Fruit fly (Drosophila melanogaster) whole organism, embryonic: ENCODE data around the gene Mst85C.

Experiments
- Ada2b ChIP-seq: fragments of 200-800 bp; sonication (Bioruptor generic); IDR thresholded peaks from 2 replicates; pipeline ENCODE4 v1.3.6; 2022; ENCODE audit warnings: missing biosample characterization, missing genetic modification characterization
- BtbVII ChIP-seq: fragments of 200-800 bp; sonication (Bioruptor generic); optimal IDR thresholded peaks from 3 replicates; lab custom pipeline; 2017; ENCODE audit warnings: missing biosample characterization, mild to moderate bottlenecking, missing genetic modification characterization
- CG10209 ChIP-seq: fragments of 200-800 bp; sonication (Bioruptor generic); optimal IDR thresholded peaks from 3 replicates; lab custom pipeline; 2017; ENCODE audit warnings: missing biosample characterization, mild to moderate bottlenecking, missing genetic modification characterization, missing genetic modification reagents
- CG10274 ChIP-seq: fragments of 200-800 bp; sonication (Bioruptor generic); optimal IDR thresholded peaks from 3 replicates; lab custom pipeline; 2017; ENCODE audit warnings: missing biosample characterization, mild to moderate bottlenecking, missing genetic modification characterization
- CG10979 ChIP-seq: fragments of 200-800 bp; sonication (Bioruptor generic); optimal IDR thresholded peaks from 2 replicates; lab custom pipeline; 2018; ENCODE audit warnings: missing biosample characterization, mild to moderate bottlenecking, missing genetic modification characterization, moderate library complexity
- CG11247 ChIP-seq: fragments of 200-800 bp; sonication (Bioruptor generic); IDR thresholded peaks from 2 replicates; pipeline ENCODE4 v1.3.6; 2022; ENCODE audit warnings: missing biosample characterization, missing genetic modification characterization
- CG12155 ChIP-seq: fragments of 200-800 bp; sonication (Bioruptor generic); optimal IDR thresholded peaks from 3 replicates; lab custom pipeline; 2016; ENCODE audit warnings: missing biosample characterization, missing genetic modification characterization
- CG15696 ChIP-seq: fragments of 200-800 bp; sonication (Bioruptor generic); optimal IDR thresholded peaks from 2 replicates; lab custom pipeline; 2019; ENCODE audit warnings: missing biosample characterization, mild to moderate bottlenecking, missing genetic modification characterization, moderate library complexity
- CG1602 ChIP-seq: fragments of 200-800 bp; sonication (Bioruptor generic); optimal IDR thresholded peaks from 3 replicates; lab custom pipeline; 2016; ENCODE audit warnings: missing biosample characterization, missing genetic modification characterization
- CG1603 ChIP-seq: fragments of 200-800 bp; sonication (Bioruptor generic); optimal IDR thresholded peaks from 2 replicates; lab custom pipeline; 2019; ENCODE audit warnings: missing biosample characterization, mild to moderate bottlenecking, missing genetic modification characterization, moderate library complexity
- CG17359 ChIP-seq: fragments of 200-800 bp; sonication (Bioruptor generic); optimal IDR thresholded peaks from 3 replicates; lab custom pipeline; 2018; ENCODE audit warnings: missing biosample characterization, mild to moderate bottlenecking, missing genetic modification characterization, moderate library complexity
- CG1792 ChIP-seq: fragments of 200-800 bp; sonication (Bioruptor generic); optimal IDR thresholded peaks from 2 replicates; lab custom pipeline; 2016; ENCODE audit warnings: missing biosample characterization, missing genetic modification characterization
- CG18619 ChIP-seq: fragments of 200-800 bp; sonication (Bioruptor generic); optimal IDR thresholded peaks from 3 replicates; lab custom pipeline; 2017; ENCODE audit warnings: missing biosample characterization, mild to moderate bottlenecking, missing genetic modification characterization
- CG2120 ChIP-seq: fragments of 200-800 bp; sonication (Bioruptor generic); optimal IDR thresholded peaks from 3 replicates; lab custom pipeline; 2016; ENCODE audit warnings: missing biosample characterization, missing genetic modification characterization
- CG30403 ChIP-seq: fragments of 200-800 bp; sonication (Bioruptor generic); optimal IDR thresholded peaks from 3 replicates; lab custom pipeline; 2016; ENCODE audit warnings: missing biosample characterization, missing genetic modification characterization
- CG30431 ChIP-seq: fragments of 200-800 bp; sonication (Bioruptor generic); optimal IDR thresholded peaks from 2 replicates; lab custom pipeline; 2017; ENCODE audit warnings: missing biosample characterization, missing genetic modification characterization
- CG3995 ChIP-seq: fragments of 200-800 bp; sonication (Bioruptor generic); optimal IDR thresholded peaks from 3 replicates; lab custom pipeline; 2016; ENCODE audit warnings: missing biosample characterization, missing genetic modification characterization
- CG42726 ChIP-seq: fragments of 200-800 bp; sonication (Bioruptor generic); IDR thresholded peaks from 2 replicates; pipeline ENCODE4 v1.3.6; 2022; ENCODE audit warnings: missing biosample characterization, missing genetic modification characterization; ENCODE audit not compliant: partially characterized antibody
- CG7556 ChIP-seq: fragments of 200-800 bp; sonication (Bioruptor generic); optimal IDR thresholded peaks from 2 replicates; lab custom pipeline; 2017; ENCODE audit warnings: missing biosample characterization, mild to moderate bottlenecking, missing genetic modification characterization
- CG8089 ChIP-seq: fragments of 200-800 bp; sonication (Bioruptor generic); optimal IDR thresholded peaks from 3 replicates; lab custom pipeline; 2016; ENCODE audit warnings: missing biosample characterization, missing genetic modification characterization
- CG8281 ChIP-seq: fragments of 200-800 bp; sonication (Bioruptor generic); optimal IDR thresholded peaks from 2 replicates; lab custom pipeline; 2018; ENCODE audit warnings: missing biosample characterization, mild to moderate bottlenecking, missing genetic modification characterization, moderate library complexity
- CG9727 ChIP-seq: fragments of 200-800 bp; sonication (Bioruptor generic); optimal IDR thresholded peaks from 3 replicates; lab custom pipeline; 2017; ENCODE audit warnings: missing biosample characterization, mild to moderate bottlenecking, missing genetic modification characterization
- D ChIP-seq, 2 experiments: fragments of 200-800 bp in 1 of 2; fragments of >200 bp in 1 of 2; sonication (Bioruptor generic) in 1 of 2; optimal IDR thresholded peaks; 2 replicates in 1 of 2; 3 replicates in 1 of 2; lab custom pipeline; 2017; ENCODE audit warnings: mild to moderate bottlenecking in 1 of 2, missing biosample characterization in 1 of 2, missing genetic modification characterization in 1 of 2, missing genetic modification reagents in 1 of 2
- E2f1 ChIP-seq: fragments of 200-800 bp; sonication (Bioruptor generic); IDR thresholded peaks from 2 replicates; pipeline ENCODE4 v1.3.6; 2022; ENCODE audit warnings: missing biosample characterization, missing genetic modification characterization
- Eip74EF ChIP-seq, 2 experiments: fragments of 200-800 bp in 1 of 2; fragments of >200 bp in 1 of 2; sonication (Bioruptor generic) in 1 of 2; optimal IDR thresholded peaks; 2 replicates each; lab custom pipeline; 2017 to 2019; ENCODE audit warnings: missing biosample characterization in 2 of 2, missing genetic modification characterization in 2 of 2, mild to moderate bottlenecking in 1 of 2, moderate library complexity in 1 of 2
- HHEX ChIP-seq: fragments of 200-800 bp; sonication (Bioruptor generic); optimal IDR thresholded peaks from 3 replicates; lab custom pipeline; 2017; ENCODE audit warnings: missing biosample characterization, mild to moderate bottlenecking, missing genetic modification characterization, missing genetic modification reagents
- HLHmδ ChIP-seq: fragments of 200-800 bp; sonication (Bioruptor generic); optimal IDR thresholded peaks from 2 replicates; lab custom pipeline; 2018; ENCODE audit warnings: missing biosample characterization, mild to moderate bottlenecking, missing genetic modification characterization, moderate library complexity
- Hr51 ChIP-seq, 2 experiments: fragments of 200-800 bp; sonication (Bioruptor generic); optimal IDR thresholded peaks; 2 replicates in 1 of 2; 3 replicates in 1 of 2; lab custom pipeline; 2016 to 2018; ENCODE audit warnings: missing biosample characterization in 2 of 2, missing genetic modification characterization in 2 of 2, mild to moderate bottlenecking in 1 of 2, moderate library complexity in 1 of 2
- Hsf ChIP-seq: fragments of 200-800 bp; sonication (Bioruptor generic); optimal IDR thresholded peaks from 3 replicates; lab custom pipeline; 2016; ENCODE audit warnings: missing biosample characterization, missing genetic modification characterization
- NC2α ChIP-seq: fragments of 200-800 bp; sonication (Bioruptor generic); optimal IDR thresholded peaks from 2 replicates; lab custom pipeline; 2016; ENCODE audit warnings: missing biosample characterization, missing genetic modification characterization
- Nf-YC ChIP-seq: fragments of 200-800 bp; optimal IDR thresholded peaks from 3 replicates; lab custom pipeline; 2019; ENCODE audit warnings: missing biosample characterization, mild to moderate bottlenecking, missing genetic modification characterization, moderate library complexity
- Optix ChIP-seq: fragments of 200-800 bp; sonication (Bioruptor generic); IDR thresholded peaks from 3 replicates; pipeline ENCODE4 v1.3.6; 2022; ENCODE audit warnings: missing biosample characterization, missing genetic modification characterization
- Usf ChIP-seq: fragments of 200-800 bp; sonication (Bioruptor generic); optimal IDR thresholded peaks from 2 replicates; lab custom pipeline; 2017; ENCODE audit warnings: missing genotype, missing biosample characterization, missing genetic modification characterization
- bab2 ChIP-seq: fragments of 200-800 bp; sonication (Bioruptor generic); optimal IDR thresholded peaks from 2 replicates; lab custom pipeline; 2016; ENCODE audit warnings: missing biosample characterization, missing genetic modification characterization
- btn ChIP-seq: fragments of 200-800 bp; sonication (Bioruptor generic); optimal IDR thresholded peaks from 2 replicates; lab custom pipeline; 2016; ENCODE audit warnings: missing biosample characterization, missing genetic modification characterization
- chinmo ChIP-seq: fragments of 200-800 bp; sonication (Bioruptor generic); IDR thresholded peaks from 4 replicates; pipeline ENCODE4 v1.3.6; 2022; ENCODE audit warnings: missing biosample characterization, missing genetic modification characterization; ENCODE audit not compliant: partially characterized antibody
- ind ChIP-seq: fragments of 200-800 bp; sonication (Bioruptor generic); optimal IDR thresholded peaks from 3 replicates; lab custom pipeline; 2016; ENCODE audit warnings: missing biosample characterization, missing genetic modification characterization
- nmo ChIP-seq: fragments of 200-800 bp; sonication (Bioruptor generic); optimal IDR thresholded peaks from 2 replicates; lab custom pipeline; 2018; ENCODE audit warnings: missing biosample characterization, mild to moderate bottlenecking, missing genetic modification characterization, moderate library complexity
- pan ChIP-seq, 4 experiments: fragments of >200 bp in 3 of 4; fragments of 200-800 bp in 1 of 4; sonication (Bioruptor generic) in 1 of 4; optimal IDR thresholded peaks in 3 of 4; IDR thresholded peaks in 1 of 4; 2 replicates each; pipeline versions ENCODE4 v1.3.6 to Lab custom; 2017 to 2022; ENCODE audit warnings: missing biosample characterization in 2 of 4, missing genetic modification characterization in 2 of 4, mixed read lengths in 1 of 4
- pho ChIP-seq: fragments of 200-800 bp; sonication (Bioruptor generic); optimal IDR thresholded peaks from 2 replicates; lab custom pipeline; 2016; ENCODE audit warnings: missing biosample characterization, missing genetic modification characterization
- rib ChIP-seq: fragments of 200-800 bp; sonication (Bioruptor generic); IDR thresholded peaks from 2 replicates; pipeline ENCODE4 v1.3.6; 2022; ENCODE audit warnings: missing biosample characterization, missing genetic modification characterization
- sens ChIP-seq: fragments of 200-800 bp; sonication (Bioruptor generic); peaks from one replicate; lab custom pipeline; 2016; ENCODE audit warnings: missing biosample characterization, missing genetic modification characterization
- sim ChIP-seq: fragments of 200-800 bp; sonication (Bioruptor generic); IDR thresholded peaks from 2 replicates; pipeline ENCODE4 v1.3.6; 2022; ENCODE audit warnings: missing biosample characterization, missing genetic modification characterization
- sisA ChIP-seq: fragments of 200-800 bp; sonication (Bioruptor generic); IDR thresholded peaks from 2 replicates; pipeline ENCODE4 v1.3.6; 2022; ENCODE audit warnings: missing biosample characterization, missing genetic modification characterization
- tap ChIP-seq: fragments of 200-800 bp; optimal IDR thresholded peaks from 3 replicates; lab custom pipeline; 2019; ENCODE audit warnings: missing biosample characterization, mild to moderate bottlenecking, missing genetic modification characterization, moderate library complexity
- tin ChIP-seq: fragments of 200-800 bp; sonication (Bioruptor generic); optimal IDR thresholded peaks from 3 replicates; lab custom pipeline; 2016; ENCODE audit warnings: missing biosample characterization, missing genetic modification characterization
- unpg ChIP-seq: fragments of 200-800 bp; sonication (Bioruptor generic); optimal IDR thresholded peaks from 3 replicates; lab custom pipeline; 2018; ENCODE audit warnings: missing biosample characterization, mild to moderate bottlenecking, missing genetic modification characterization, moderate library complexity
- wek ChIP-seq: fragments of 200-800 bp; sonication (Bioruptor generic); optimal IDR thresholded peaks from 3 replicates; lab custom pipeline; 2018; ENCODE audit warnings: missing biosample characterization, mild to moderate bottlenecking, missing genetic modification characterization, moderate library complexity

Mst85C gene

dm6 chr3R:9053850-9054441 lies 5.5 kb downstream of the Mst85C start (continued):
- TF ChIP-seq Ada2b (GFP tag; lab: Robert Waterston, UW) (no peak), Optix (GFP tag; lab: Robert Waterston, UW) (no peak), tin (GFP tag; lab: Kevin White, UChicago) (peak; percentile 2), rib (GFP tag; lab: Robert Waterston, UW) (no peak), CG11247 (GFP tag; lab: Robert Waterston, UW) (no peak), bab2 (peak; percentile 50), CG17359 (tag; lab: Kevin White, UChicago) (peak; percentile 28), Eip74EF (GFP tag; optimal IDR thresholded peaks at IDR 0.05; lab: Kevin White, UChicago) (peak in 1 of 2 experiments; percentile 7), D (optimal IDR thresholded peaks at IDR 0.05; lab: Kevin White, UChicago) (peak; percentile 36), D (GFP tag; optimal IDR thresholded peaks at IDR 0.05; lab: Kevin White, UChicago) (peak; percentile 10), CG1602 (GFP tag; lab: Kevin White, UChicago) (peak; percentile 32), Hr51 (GFP tag; optimal IDR thresholded peaks at IDR 0.05; lab: Kevin White, UChicago) (peak in 1 of 2 experiments; percentile 54), CG8089 (GFP tag; lab: Kevin White, UChicago) (no peak), ind (GFP tag; lab: Kevin White, UChicago) (peak; percentile 66), NC2α (peak; percentile 43), CG8281 (tag; lab: Kevin White, UChicago) (peak; percentile 18), sim (GFP tag; lab: Robert Waterston, UW) (no peak), CG18619 (GFP tag; lab: Kevin White, UChicago) (peak; percentile 50), CG10979 (peak; percentile 28), E2f1 (no peak), CG10274 (GFP tag; lab: Kevin White, UChicago) (peak; percentile 9), nmo (GFP tag; lab: Kevin White, UChicago) (peak; percentile 68), CG1792 (GFP tag; lab: Kevin White, UChicago) (peak; percentile 1), chinmo (GFP tag; lab: Robert Waterston, UW) (no peak), CG15696 (tag; lab: Kevin White, UChicago) (peak; percentile 23), CG2120 (GFP tag; lab: Kevin White, UChicago) (peak; percentile 68), Nf-YC (tag; lab: Kevin White, UChicago) (no peak), CG42726 (no peak), btn (GFP tag; lab: Kevin White, UChicago) (no peak), wek (no peak), HLHmδ (GFP tag; lab: Kevin White, UChicago) (no peak), unpg (peak; percentile 41), CG12155 (GFP tag; lab: Kevin White, UChicago) (peak; percentile 18), CG10209 (peak; percentile 52), sisA (GFP tag; lab: Robert Waterston, UW) (no peak), CG1603 (tag; lab: Kevin White, UChicago) (peak; percentile 22), sens (peak; percentile 45), CG7556 (GFP tag; lab: Kevin White, UChicago) (peak; percentile 48), Hsf (GFP tag; lab: Kevin White, UChicago) (peak; percentile 1), CG9727 (GFP tag; lab: Kevin White, UChicago) (peak; percentile 8), CG3995 (GFP tag; lab: Kevin White, UChicago) (peak; percentile 8), Usf (peak; percentile 20), BtbVII (GFP tag; lab: Kevin White, UChicago) (peak; percentile 57), tap (tag; lab: Kevin White, UChicago) (peak; percentile 25), pho (GFP tag; lab: Kevin White, UChicago) (peak; percentile 34), HHEX (GFP tag; lab: Kevin White, UChicago) (no peak), CG30431 (peak; percentile 8), pan (optimal IDR thresholded peaks at IDR 0.05; lab: Kevin White, UChicago) (no peak), pan (GFP tag; optimal IDR thresholded peaks at IDR 0.05 in 1 of 2, IDR thresholded peaks at IDR 0.05 in 1 of 2) (no peak), CG30403 (GFP tag; lab: Kevin White, UChicago) (peak; percentile 58)
